In genomic region chr3L:1188936-1189659, dm6 we compare ENCODE assay signal across 6 fruit fly cellular contexts.
TF ChIP-seq lines count a peak whose summit lies in the region.

Gene CG13912 (plus strand): TSS chr3L:1189588.

- TF ChIP-seq CTCF in S2 (optimal IDR thresholded peaks at IDR 0.05; lab: Kevin White, UChicago), result peak; percentile 49 to 53
- TF ChIP-seq CTCF in whole organism, embryonic (GFP tag; optimal IDR thresholded peaks at IDR 0.05; lab: Kevin White, UChicago), result peak; percentile 86

TF ChIP-seq in whole organism, adult, 20 proteins besides CTCF, POLR2A, EP300 and RAD21 (continues in another document):
- TF ChIP-seq tj (GFP tag; optimal IDR thresholded peaks at IDR 0.05; lab: Kevin White, UChicago) (peak; percentile 10), toe (GFP tag; optimal IDR thresholded peaks at IDR 0.05; lab: Kevin White, UChicago) (no peak), CG7045 (GFP tag; optimal IDR thresholded peaks at IDR 0.05; lab: Kevin White, UChicago) (no peak), bab1 (GFP tag; optimal IDR thresholded peaks at IDR 0.05; lab: Kevin White, UChicago) (no peak), CG7101 (tag; optimal IDR thresholded peaks at IDR 0.05; lab: Kevin White, UChicago) (peak; percentile 3), CG12768 (GFP tag; optimal IDR thresholded peaks at IDR 0.05; lab: Kevin White, UChicago) (peak; percentile 59), CG5204 (GFP tag; optimal IDR thresholded peaks at IDR 0.05; lab: Kevin White, UChicago) (no peak), CG1620 (GFP tag; optimal IDR thresholded peaks at IDR 0.05; lab: Kevin White, UChicago) (no peak), Mnt (GFP tag; optimal IDR thresholded peaks at IDR 0.05; lab: Kevin White, UChicago) (peak; percentile 87), cic (GFP tag; optimal IDR thresholded peaks at IDR 0.05; lab: Kevin White, UChicago) (peak; percentile 53), CG33017 (tag; optimal IDR thresholded peaks at IDR 0.05; lab: Kevin White, UChicago) (peak; percentile 12), ovo (GFP tag; optimal IDR thresholded peaks at IDR 0.05; lab: Kevin White, UChicago) (no peak), Hr96 (GFP tag; optimal IDR thresholded peaks at IDR 0.05; lab: Kevin White, UChicago) (peak; percentile 36), kay (GFP tag; lab: Kevin White, UChicago; ENCODE audit: borderline replicate concordance) (peak; percentile 93), Crg-1 (GFP tag; optimal IDR thresholded peaks at IDR 0.05; lab: Kevin White, UChicago) (no peak), pad (GFP tag; optimal IDR thresholded peaks at IDR 0.05; lab: Kevin White, UChicago) (no peak), cnc (optimal IDR thresholded peaks at IDR 0.05; lab: Kevin White, UChicago) (no peak), CG14711 (tag; optimal IDR thresholded peaks at IDR 0.05; lab: Kevin White, UChicago) (no peak), CG11617 (GFP tag; optimal IDR thresholded peaks at IDR 0.05; lab: Kevin White, UChicago) (no peak)

TF ChIP-seq in whole organism, embryonic, 481 proteins besides CTCF, POLR2A, EP300 and RAD21 (continues in another document):
- TF ChIP-seq pita (GFP tag; optimal IDR thresholded peaks at IDR 0.05; lab: Kevin White, UChicago) (peak; percentile 76), Chrac-16 (GFP tag; optimal IDR thresholded peaks at IDR 0.05; lab: Kevin White, UChicago) (no peak), Trl (optimal IDR thresholded peaks at IDR 0.05; lab: Kevin White, UChicago) (peak; percentile 15 to 29), Trl (GFP tag; optimal IDR thresholded peaks at IDR 0.05; lab: Kevin White, UChicago) (no peak), kay (GFP tag; optimal IDR thresholded peaks at IDR 0.05; lab: Kevin White, UChicago) (peak; percentile 44), CG17802 (tag; optimal IDR thresholded peaks at IDR 0.05; lab: Kevin White, UChicago) (peak; percentile 60), grn (GFP tag; optimal IDR thresholded peaks at IDR 0.05; lab: Kevin White, UChicago) (peak; percentile 99), run (tag; optimal IDR thresholded peaks at IDR 0.05; lab: Kevin White, UChicago) (peak; percentile 14), CG2120 (GFP tag; optimal IDR thresholded peaks at IDR 0.05; lab: Kevin White, UChicago) (peak; percentile 24), slp2 (GFP tag; optimal IDR thresholded peaks at IDR 0.05; lab: Kevin White, UChicago) (no peak), nom (GFP tag; optimal IDR thresholded peaks at IDR 0.05; lab: Kevin White, UChicago) (peak; percentile 81), cwo (GFP tag; optimal IDR thresholded peaks at IDR 0.05; lab: Kevin White, UChicago) (peak; percentile 60), Bgb (GFP tag; IDR thresholded peaks at IDR 0.05; lab: Robert Waterston, UW; ENCODE audit: partially characterized antibody) (peak; percentile 64), ci (GFP tag; IDR thresholded peaks at IDR 0.05; lab: Robert Waterston, UW) (peak; percentile 43), gt (GFP tag; IDR thresholded peaks at IDR 0.05; lab: Robert Waterston, UW) (no peak), CG2199 (GFP tag; IDR thresholded peaks at IDR 0.05; lab: Robert Waterston, UW) (peak; percentile 90; the same call in 2 of the 3 replicates), CG5180 (GFP tag; optimal IDR thresholded peaks at IDR 0.05; lab: Kevin White, UChicago) (peak; percentile 24), Adf1 (GFP tag; IDR thresholded peaks at IDR 0.05; lab: Robert Waterston, UW) (peak; percentile 25; the same call in 1 of the 2 replicates)

TF ChIP-seq in whole organism, prepupa, 60 proteins besides CTCF, POLR2A, EP300 and RAD21 (continues in another document):
- no peak for TF ChIP-seq CG7368 (GFP tag; optimal IDR thresholded peaks at IDR 0.05; lab: Kevin White, UChicago)
- no peak for TF ChIP-seq fd59A (GFP tag; optimal IDR thresholded peaks at IDR 0.05; lab: Kevin White, UChicago)
- TF ChIP-seq CG6808 (GFP tag; optimal IDR thresholded peaks at IDR 0.05; lab: Kevin White, UChicago), result peak; percentile 58
- no peak for TF ChIP-seq eg (GFP tag; IDR thresholded peaks at IDR 0.05; lab: Robert Waterston, UW)
- TF ChIP-seq Eip75B (GFP tag; optimal IDR thresholded peaks at IDR 0.05; lab: Kevin White, UChicago), result no peak
- no peak for TF ChIP-seq CG32006 (GFP tag; optimal IDR thresholded peaks at IDR 0.05; lab: Kevin White, UChicago)
- TF ChIP-seq CG6854 (GFP tag; optimal IDR thresholded peaks at IDR 0.05; lab: Kevin White, UChicago), result peak; percentile 54
- TF ChIP-seq spab (GFP tag; optimal IDR thresholded peaks at IDR 0.05; lab: Kevin White, UChicago), result peak; percentile 15
- no peak for TF ChIP-seq topi (GFP tag; optimal IDR thresholded peaks at IDR 0.05; lab: Kevin White, UChicago)
- TF ChIP-seq CG6163 (GFP tag; IDR thresholded peaks at IDR 0.05; lab: Robert Waterston, UW), result no peak
- peak; percentile 1 for TF ChIP-seq CG16779 (tag; optimal IDR thresholded peaks at IDR 0.05; lab: Kevin White, UChicago)
- TF ChIP-seq pdm3 (GFP tag; optimal IDR thresholded peaks at IDR 0.05; lab: Kevin White, UChicago), result no peak
- TF ChIP-seq Smox (GFP tag; optimal IDR thresholded peaks at IDR 0.05; lab: Kevin White, UChicago), result no peak
- peak; percentile 31 for TF ChIP-seq CG10669 (GFP tag; optimal IDR thresholded peaks at IDR 0.05; lab: Kevin White, UChicago)
- TF ChIP-seq Hr39 (GFP tag; optimal IDR thresholded peaks at IDR 0.05; lab: Kevin White, UChicago), result no peak
- no peak for TF ChIP-seq Hr38 (GFP tag; optimal IDR thresholded peaks at IDR 0.05; lab: Kevin White, UChicago)
- TF ChIP-seq OdsH (GFP tag; optimal IDR thresholded peaks at IDR 0.05; lab: Kevin White, UChicago), result no peak
- TF ChIP-seq Ets21C (GFP tag; optimal IDR thresholded peaks at IDR 0.05; lab: Kevin White, UChicago), result no peak
- TF ChIP-seq CG11762 (GFP tag; optimal IDR thresholded peaks at IDR 0.05; lab: Kevin White, UChicago; ENCODE audit: insufficient read depth), result no peak
- no peak for TF ChIP-seq CG34406 (GFP tag; optimal IDR thresholded peaks at IDR 0.05; lab: Kevin White, UChicago)

TF ChIP-seq in whole organism, pupa, 21 proteins besides CTCF, POLR2A, EP300 and RAD21:
- TF ChIP-seq Pif1B (GFP tag; optimal IDR thresholded peaks at IDR 0.05; lab: Kevin White, UChicago) (no peak), CG12605 (GFP tag; IDR thresholded peaks at IDR 0.05; lab: Robert Waterston, UW) (no peak), CG32121 (GFP tag; IDR thresholded peaks at IDR 0.05; lab: Robert Waterston, UW) (no peak), CG17806 (tag; optimal IDR thresholded peaks at IDR 0.05; lab: Kevin White, UChicago) (no peak), CG13204 (GFP tag; optimal IDR thresholded peaks at IDR 0.05; lab: Kevin White, UChicago) (peak; percentile 38), CG4496 (GFP tag; IDR thresholded peaks at IDR 0.05; lab: Robert Waterston, UW) (no peak), EcR (GFP tag; optimal IDR thresholded peaks at IDR 0.05; lab: Kevin White, UChicago) (peak; percentile 10), Ets98B (GFP tag; IDR thresholded peaks at IDR 0.05; lab: Robert Waterston, UW) (no peak), CG34367 (tag; optimal IDR thresholded peaks at IDR 0.05; lab: Kevin White, UChicago) (no peak), D1 (tag; optimal IDR thresholded peaks at IDR 0.05; lab: Kevin White, UChicago) (no peak), CG14655 (GFP tag; optimal IDR thresholded peaks at IDR 0.05; lab: Kevin White, UChicago) (peak; percentile 13), Pif1A (GFP tag; optimal IDR thresholded peaks at IDR 0.05; lab: Kevin White, UChicago) (no peak), fd96Ca (GFP tag; IDR thresholded peaks at IDR 0.05; lab: Robert Waterston, UW) (no peak), CG15710 (tag; optimal IDR thresholded peaks at IDR 0.05; lab: Kevin White, UChicago) (no peak), CG8301 (tag; optimal IDR thresholded peaks at IDR 0.05; lab: Kevin White, UChicago) (no peak), Snoo (tag; optimal IDR thresholded peaks at IDR 0.05; lab: Kevin White, UChicago) (no peak), CG8159 (tag; optimal IDR thresholded peaks at IDR 0.05; lab: Kevin White, UChicago) (no peak), gl (tag; optimal IDR thresholded peaks at IDR 0.05; lab: Kevin White, UChicago) (peak; percentile 64), rn (GFP tag; IDR thresholded peaks at IDR 0.05; lab: Robert Waterston, UW) (no peak), CG9948 (tag; optimal IDR thresholded peaks at IDR 0.05; lab: Kevin White, UChicago) (no peak), CG10348 (GFP tag; IDR thresholded peaks at IDR 0.05; lab: Robert Waterston, UW) (no peak)

TF ChIP-seq in whole organism, wandering third instar larva, 38 proteins besides CTCF, POLR2A, EP300 and RAD21:
- TF ChIP-seq Hnf4 (GFP tag; optimal IDR thresholded peaks at IDR 0.05; lab: Kevin White, UChicago), result peak; percentile 24
- no peak for TF ChIP-seq dmrt93B (GFP tag; optimal IDR thresholded peaks at IDR 0.05; lab: Kevin White, UChicago)
- TF ChIP-seq Rel (GFP tag; optimal IDR thresholded peaks at IDR 0.05; lab: Kevin White, UChicago), result no peak
- TF ChIP-seq Rel (tag; optimal IDR thresholded peaks at IDR 0.05; lab: Kevin White, UChicago), result peak; percentile 89
- TF ChIP-seq CrebA (GFP tag; optimal IDR thresholded peaks at IDR 0.05; lab: Kevin White, UChicago; ENCODE audit: borderline replicate concordance), result peak; percentile 17
